Worm (Caenorhabditis elegans) whole organism, early embryonic: ENCODE results near the gene F43D2.7.
A peak's percentile ranks its signal among the peaks of the same experiment; 100 is the strongest.

Experiments
- B0310.2 ChIP-seq: sonication (generic microtip); optimal IDR thresholded peaks from 2 replicates; lab custom pipeline; 2016; ENCODE audit warnings: mild to moderate bottlenecking, missing genetic modification characterization, missing compliant biosample characterization
- F13C5.2 ChIP-seq: sonication (generic microtip); optimal IDR thresholded peaks from 2 replicates; lab custom pipeline; 2017; ENCODE audit warnings: mild to moderate bottlenecking, missing genetic modification characterization, inconsistent platforms, missing compliant biosample characterization
- aly-1 ChIP-seq: sonication (generic microtip); optimal IDR thresholded peaks from 2 replicates; lab custom pipeline; 2016; ENCODE audit warnings: missing genetic modification characterization, missing compliant biosample characterization
- ama-1 ChIP-seq: fragments of 150-350 bp; optimal IDR thresholded peaks from 2 replicates; lab custom pipeline; 2014
- ceh-13 ChIP-seq: fragments of 200-800 bp; sonication (Bioruptor generic); optimal IDR thresholded peaks from 2 replicates; lab custom pipeline; 2018; ENCODE audit warnings: mild to moderate bottlenecking, missing genetic modification characterization, missing compliant biosample characterization
- ceh-36 ChIP-seq: sonication (generic microtip); optimal IDR thresholded peaks from 2 replicates; lab custom pipeline; 2016; ENCODE audit warnings: missing genetic modification characterization, inconsistent platforms, missing compliant biosample characterization
- ets-7 ChIP-seq: sonication (generic microtip); optimal IDR thresholded peaks from 2 replicates; lab custom pipeline; 2016; ENCODE audit warnings: missing genotype, missing genetic modification characterization, missing compliant biosample characterization
- flt-1 ChIP-seq: fragments of 200-800 bp; sonication (Bioruptor generic); IDR thresholded peaks from 2 replicates; pipeline ENCODE4 v1.3.6; 2022; ENCODE audit warnings: missing genetic modification characterization, missing compliant biosample characterization
- hmbx-1 ChIP-seq: sonication (generic microtip); optimal IDR thresholded peaks from 2 replicates; lab custom pipeline; 2016; ENCODE audit warnings: mild to moderate bottlenecking, missing genetic modification characterization, missing compliant biosample characterization
- hmg-4 ChIP-seq: fragments of 200-800 bp; sonication (Bioruptor generic); optimal IDR thresholded peaks from 2 replicates; lab custom pipeline; 2018; ENCODE audit warnings: mild to moderate bottlenecking, missing genetic modification characterization, missing compliant biosample characterization
- hnd-1 ChIP-seq: sonication (generic microtip); optimal IDR thresholded peaks from 2 replicates; lab custom pipeline; 2016; ENCODE audit warnings: missing genetic modification characterization, missing compliant biosample characterization
- pes-1 ChIP-seq: fragments of 200-800 bp; sonication (Bioruptor generic); IDR thresholded peaks from 2 replicates; pipeline ENCODE4 v1.3.6; 2022; ENCODE audit warnings: missing genetic modification reagents, missing genetic modification characterization, missing compliant biosample characterization
- scrt-1 ChIP-seq: fragments of 200-800 bp; sonication (Bioruptor generic); IDR thresholded peaks from 2 replicates; pipeline ENCODE4 v1.3.6; 2022; ENCODE audit warnings: missing genetic modification characterization, missing compliant biosample characterization
- sea-1 ChIP-seq: fragments of 200-800 bp; sonication (Bioruptor generic); conservative IDR thresholded peaks from 2 replicates; pipeline ENCODE4 v1.3.6; 2022; ENCODE audit warnings: missing genetic modification characterization, missing compliant biosample characterization
- tbx-11 ChIP-seq: fragments of 200-800 bp; sonication (Bioruptor generic); IDR thresholded peaks from 2 replicates; pipeline ENCODE4 v1.3.6; 2022; ENCODE audit warnings: missing genetic modification characterization, missing compliant biosample characterization
- tbx-37 ChIP-seq: fragments of 200-800 bp; sonication (Bioruptor generic); conservative IDR thresholded peaks from 2 replicates; pipeline ENCODE4 v1.3.6; 2022; ENCODE audit warnings: missing genetic modification reagents, missing genetic modification characterization, missing compliant biosample characterization
- tra-4 ChIP-seq: sonication (generic microtip); optimal IDR thresholded peaks from 2 replicates; lab custom pipeline; 2017; ENCODE audit warnings: missing genetic modification characterization, missing compliant biosample characterization

F43D2.7 gene

ce11 chrV:14649929-14650328, 10.0 kb upstream of the F43D2.7 start:
- TF ChIP-seq ets-7 (tag; lab: Kevin White, UChicago) (no peak), tbx-37 (no peak), sea-1 (GFP tag; lab: Robert Waterston, UW) (no peak), flt-1 (GFP tag; lab: Robert Waterston, UW) (no peak), tra-4 (tag; lab: Kevin White, UChicago) (no peak), aly-1 (tag; lab: Kevin White, UChicago) (no peak), ceh-13 (GFP tag; lab: Kevin White, UChicago) (no peak), hnd-1 (tag; lab: Kevin White, UChicago) (no peak), tbx-11 (no peak), ama-1 (lab: Kevin White, UChicago) (no peak), pes-1 (GFP tag; lab: Robert Waterston, UW) (no peak), scrt-1 (GFP tag; lab: Robert Waterston, UW) (no peak), ceh-36 (no peak), hmbx-1 (tag; lab: Kevin White, UChicago) (no peak), hmg-4 (GFP tag; lab: Kevin White, UChicago) (no peak), B0310.2 (no peak), F13C5.2 (no peak)

ce11 chrV:14648825-14649224, 8.9 kb upstream of the F43D2.7 start:
- TF ChIP-seq pes-1 (GFP tag; lab: Robert Waterston, UW) (no peak), tbx-37 (no peak), hmbx-1 (tag; lab: Kevin White, UChicago) (no peak), scrt-1 (GFP tag; lab: Robert Waterston, UW) (no peak), flt-1 (GFP tag; lab: Robert Waterston, UW) (no peak), B0310.2 (no peak)

- TF ChIP-seq tbx-11 = no peak
- TF ChIP-seq hmg-4 (GFP tag; lab: Kevin White, UChicago) = peak; percentile 36
- no peak for TF ChIP-seq tra-4 (tag; lab: Kevin White, UChicago)
- TF ChIP-seq flt-1 (GFP tag; lab: Robert Waterston, UW) = 0 out of 2 replicates have a peak, but pooled peaks have one; percentile 25
Measured at ce11 chrV:14645817-14646789, 6.1 kb upstream of the F43D2.7 start, which contains the start of the genes rfc-1 and pmp-3. rfc-1 (minus strand) TSS chrV:14645979. pmp-3 (plus strand) TSS chrV:14646739.

ce11 chrV:14642016-14642415, 2.0 kb upstream of the F43D2.7 start:
- TF ChIP-seq sea-1 (GFP tag; lab: Robert Waterston, UW) (no peak), ama-1 (lab: Kevin White, UChicago) (no peak), pes-1 (GFP tag; lab: Robert Waterston, UW) (no peak), scrt-1 (GFP tag; lab: Robert Waterston, UW) (no peak), F13C5.2 (no peak), tbx-37 (no peak), tbx-11 (no peak), hmbx-1 (tag; lab: Kevin White, UChicago) (no peak), ets-7 (tag; lab: Kevin White, UChicago) (no peak), flt-1 (GFP tag; lab: Robert Waterston, UW) (no peak), hmg-4 (GFP tag; lab: Kevin White, UChicago) (no peak), hnd-1 (tag; lab: Kevin White, UChicago) (no peak), ceh-13 (GFP tag; lab: Kevin White, UChicago) (no peak), tra-4 (tag; lab: Kevin White, UChicago) (no peak), B0310.2 (no peak)

ce11 chrV:14640769-14641168, 798 bp upstream of the F43D2.7 start, which contains the start of gene C54G10.1:
C54G10.1 (plus strand) TSS chrV:14641101.
- TF ChIP-seq tbx-11 (no peak), ceh-36 (no peak), ceh-13 (GFP tag; lab: Kevin White, UChicago) (no peak), sea-1 (GFP tag; lab: Robert Waterston, UW) (no peak), pes-1 (GFP tag; lab: Robert Waterston, UW) (no peak), B0310.2 (no peak), ama-1 (lab: Kevin White, UChicago) (no peak), flt-1 (GFP tag; lab: Robert Waterston, UW) (no peak), tra-4 (tag; lab: Kevin White, UChicago) (no peak), tbx-37 (no peak), scrt-1 (GFP tag; lab: Robert Waterston, UW) (no peak), hmg-4 (GFP tag; lab: Kevin White, UChicago) (no peak), F13C5.2 (no peak), aly-1 (tag; lab: Kevin White, UChicago) (no peak), ets-7 (tag; lab: Kevin White, UChicago) (no peak), hnd-1 (tag; lab: Kevin White, UChicago) (no peak), hmbx-1 (tag; lab: Kevin White, UChicago) (no peak)

- TF ChIP-seq tbx-37 = no peak
- TF ChIP-seq hmbx-1 (tag; lab: Kevin White, UChicago) = no peak
- no peak for TF ChIP-seq pes-1 (GFP tag; lab: Robert Waterston, UW)
- no peak for TF ChIP-seq ceh-13 (GFP tag; lab: Kevin White, UChicago)
- TF ChIP-seq scrt-1 (GFP tag; lab: Robert Waterston, UW) = no peak
- TF ChIP-seq aly-1 (tag; lab: Kevin White, UChicago) = no peak
- TF ChIP-seq tbx-11 = no peak
- no peak for TF ChIP-seq tra-4 (tag; lab: Kevin White, UChicago)
- no peak for TF ChIP-seq ama-1 (lab: Kevin White, UChicago)
- no peak for TF ChIP-seq B0310.2
- TF ChIP-seq sea-1 (GFP tag; lab: Robert Waterston, UW) = no peak
- no peak for TF ChIP-seq hnd-1 (tag; lab: Kevin White, UChicago)
- no peak for TF ChIP-seq hmg-4 (GFP tag; lab: Kevin White, UChicago)
- TF ChIP-seq F13C5.2 = no peak
Measured at ce11 chrV:14638075-14638474, 1.9 kb downstream of the F43D2.7 start.
